Fruit fly (Drosophila melanogaster) whole organism, embryonic: Measurements from ENCODE around the gene RhoGAP93B.

Experiments used
- Adf1 ChIP-seq: fragments of 200-800 bp; sonication (Bioruptor generic); IDR thresholded peaks from 2 replicates; pipeline ENCODE4 v1.3.6; 2022; ENCODE audit warnings: missing biosample characterization, missing genetic modification characterization
- B-H1 ChIP-seq: fragments of 200-800 bp; sonication (Bioruptor generic); IDR thresholded peaks from 3 replicates; pipeline ENCODE4 v1.3.6; 2022; ENCODE audit warnings: missing biosample characterization, missing genetic modification characterization
- BEAF-32 ChIP-seq: fragments of 200-800 bp; sonication (Bioruptor generic); optimal IDR thresholded peaks from 3 replicates; lab custom pipeline; 2017; ENCODE audit warnings: missing biosample characterization, missing genetic modification characterization, mild to moderate bottlenecking, moderate library complexity, missing genetic modification reagents
- Bdp1 ChIP-seq: fragments of 200-800 bp; sonication (Bioruptor generic); optimal IDR thresholded peaks from 3 replicates; lab custom pipeline; 2016; ENCODE audit warnings: missing biosample characterization, missing genetic modification characterization
- CG10462 ChIP-seq: fragments of 200-800 bp; sonication (Bioruptor generic); optimal IDR thresholded peaks from 2 replicates; lab custom pipeline; 2016; ENCODE audit warnings: missing biosample characterization, missing genetic modification characterization
- CG10654 ChIP-seq: fragments of 200-800 bp; sonication (Bioruptor generic); optimal IDR thresholded peaks from 2 replicates; lab custom pipeline; 2016; ENCODE audit warnings: missing biosample characterization, missing genetic modification characterization
- CG10979 ChIP-seq: fragments of 200-800 bp; sonication (Bioruptor generic); optimal IDR thresholded peaks from 2 replicates; lab custom pipeline; 2018; ENCODE audit warnings: missing biosample characterization, mild to moderate bottlenecking, missing genetic modification characterization, moderate library complexity
- CG12659 ChIP-seq: fragments of 200-800 bp; sonication (Bioruptor generic); optimal IDR thresholded peaks from 3 replicates; lab custom pipeline; 2017; ENCODE audit warnings: mild to moderate bottlenecking, missing biosample characterization, missing genetic modification reagents, missing genetic modification characterization
- CG14441 ChIP-seq: fragments of 200-800 bp; sonication (Bioruptor generic); IDR thresholded peaks from 2 replicates; pipeline ENCODE4 v1.3.6; 2022; ENCODE audit warnings: missing biosample characterization, missing genetic modification characterization
- CG17186 ChIP-seq: fragments of 200-800 bp; sonication (Bioruptor generic); optimal IDR thresholded peaks from 3 replicates; lab custom pipeline; 2017; ENCODE audit warnings: missing biosample characterization, missing genetic modification reagents, missing genetic modification characterization
- CG17328 ChIP-seq: fragments of 200-800 bp; sonication (Bioruptor generic); IDR thresholded peaks from 2 replicates; pipeline ENCODE4 v1.3.6; 2022; ENCODE audit warnings: missing biosample characterization, missing genetic modification characterization
- CG7357 ChIP-seq: fragments of 200-800 bp; sonication (Bioruptor generic); IDR thresholded peaks from 3 replicates; pipeline ENCODE4 v1.3.6; 2022; ENCODE audit warnings: missing biosample characterization, missing genetic modification characterization
- CG9727 ChIP-seq: fragments of 200-800 bp; sonication (Bioruptor generic); optimal IDR thresholded peaks from 3 replicates; lab custom pipeline; 2017; ENCODE audit warnings: missing biosample characterization, mild to moderate bottlenecking, missing genetic modification characterization
- Chrac-16 ChIP-seq: fragments of 200-800 bp; sonication (Bioruptor generic); optimal IDR thresholded peaks from 3 replicates; lab custom pipeline; 2016; ENCODE audit warnings: missing biosample characterization, missing genetic modification characterization
- Dad ChIP-seq: fragments of 200-800 bp; sonication (Bioruptor generic); optimal IDR thresholded peaks from 3 replicates; lab custom pipeline; 2016; ENCODE audit warnings: missing biosample characterization, missing genetic modification characterization
- Dbx ChIP-seq: fragments of 200-800 bp; sonication (Bioruptor generic); IDR thresholded peaks from 3 replicates; pipeline ENCODE4 v1.3.6; 2022; ENCODE audit warnings: missing biosample characterization, missing genetic modification characterization
- Dip3 ChIP-seq: fragments of 200-800 bp; sonication (Bioruptor generic); optimal IDR thresholded peaks from 3 replicates; lab custom pipeline; 2016; ENCODE audit warnings: missing biosample characterization, missing genetic modification characterization
- Dll ChIP-seq: fragments of 200-800 bp; sonication (Bioruptor generic); IDR thresholded peaks from 4 replicates; pipeline ENCODE4 v1.3.6; 2022; ENCODE audit warnings: missing biosample characterization, missing genetic modification characterization; ENCODE audit not compliant: partially characterized antibody
- Doc2 ChIP-seq: fragments of 200-800 bp; sonication (Bioruptor generic); IDR thresholded peaks from 2 replicates; pipeline ENCODE4 v1.3.6; 2022; ENCODE audit warnings: missing biosample characterization, missing genetic modification characterization
- Dp ChIP-seq: fragments of 200-800 bp; sonication (Bioruptor generic); optimal IDR thresholded peaks from 2 replicates; lab custom pipeline; 2018; ENCODE audit warnings: missing biosample characterization, mild to moderate bottlenecking, missing genetic modification characterization, moderate library complexity
- HLH4C ChIP-seq: fragments of 200-800 bp; sonication (Bioruptor generic); IDR thresholded peaks from 3 replicates; pipeline ENCODE4 v1.3.6; 2022; ENCODE audit warnings: missing biosample characterization, missing genetic modification characterization; ENCODE audit not compliant: partially characterized antibody
- Lim3 ChIP-seq: fragments of 200-800 bp; sonication (Bioruptor generic); IDR thresholded peaks from 2 replicates; pipeline ENCODE4 v1.3.6; 2022; ENCODE audit warnings: missing biosample characterization, missing genetic modification characterization
- Mes4 ChIP-seq: fragments of 200-800 bp; sonication (Bioruptor generic); optimal IDR thresholded peaks from 2 replicates; lab custom pipeline; 2016; ENCODE audit warnings: missing biosample characterization, missing genetic modification characterization
- Myb ChIP-seq: fragments of 200-800 bp; sonication (Bioruptor generic); optimal IDR thresholded peaks from 2 replicates; lab custom pipeline; 2016; ENCODE audit warnings: missing biosample characterization, missing genetic modification characterization
- Rfx ChIP-seq: fragments of 200-800 bp; sonication (Bioruptor generic); IDR thresholded peaks from 2 replicates; pipeline ENCODE4 v1.3.6; 2022; ENCODE audit warnings: missing biosample characterization, missing genetic modification characterization
- Ssrp ChIP-seq: fragments of 200-800 bp; sonication (Bioruptor generic); optimal IDR thresholded peaks from 2 replicates; lab custom pipeline; 2018; ENCODE audit warnings: missing biosample characterization, mild to moderate bottlenecking, missing genetic modification characterization, moderate library complexity
- Xbp1 ChIP-seq: fragments of 200-800 bp; sonication (Bioruptor generic); optimal IDR thresholded peaks from 3 replicates; lab custom pipeline; 2016; ENCODE audit warnings: missing biosample characterization, mild to moderate bottlenecking, missing genetic modification characterization
- ap ChIP-seq: fragments of 200-800 bp; sonication (Bioruptor generic); IDR thresholded peaks from 2 replicates; pipeline ENCODE4 v1.3.6; 2022; ENCODE audit warnings: missing biosample characterization, missing genetic modification characterization
- bcd ChIP-seq: fragments of 200-800 bp; sonication (Bioruptor generic); optimal IDR thresholded peaks from 2 replicates; lab custom pipeline; 2017; ENCODE audit warnings: missing biosample characterization, mild to moderate bottlenecking, missing genetic modification characterization
- chif ChIP-seq, 2 experiments: fragments of 200-800 bp; sonication (Bioruptor generic); optimal IDR thresholded peaks; 3 replicates each; lab custom pipeline; 2016; ENCODE audit warnings: missing biosample characterization in 2 of 2, missing genetic modification characterization in 2 of 2
- chinmo ChIP-seq: fragments of 200-800 bp; sonication (Bioruptor generic); IDR thresholded peaks from 4 replicates; pipeline ENCODE4 v1.3.6; 2022; ENCODE audit warnings: missing biosample characterization, missing genetic modification characterization; ENCODE audit not compliant: partially characterized antibody
- crol ChIP-seq: fragments of 200-800 bp; sonication (Bioruptor generic); IDR thresholded peaks from 2 replicates; pipeline ENCODE4 v1.3.6; 2022; ENCODE audit warnings: missing biosample characterization, missing genetic modification characterization
- fd3F ChIP-seq: fragments of 200-800 bp; sonication (Bioruptor generic); optimal IDR thresholded peaks from 2 replicates; lab custom pipeline; 2018; ENCODE audit warnings: missing biosample characterization, mild to moderate bottlenecking, missing genetic modification characterization, moderate library complexity
- fu2 ChIP-seq: fragments of 200-800 bp; sonication (Bioruptor generic); optimal IDR thresholded peaks from 2 replicates; lab custom pipeline; 2016; ENCODE audit warnings: missing biosample characterization, missing genetic modification characterization
- gro ChIP-seq: fragments of 200-800 bp; sonication (Bioruptor generic); optimal IDR thresholded peaks from 2 replicates; lab custom pipeline; 2016; ENCODE audit warnings: missing biosample characterization, missing genetic modification characterization
- gsb-n ChIP-seq: fragments of 200-800 bp; sonication (Bioruptor generic); optimal IDR thresholded peaks from 3 replicates; lab custom pipeline; 2018; ENCODE audit warnings: missing biosample characterization, mild to moderate bottlenecking, missing genetic modification characterization
- hb ChIP-seq: fragments of 200-800 bp; sonication (Bioruptor generic); IDR thresholded peaks from 3 replicates; pipeline ENCODE4 v1.3.6; 2022; ENCODE audit warnings: missing biosample characterization, missing genetic modification characterization; ENCODE audit not compliant: partially characterized antibody
- knrl ChIP-seq: fragments of 200-800 bp; sonication (Bioruptor generic); IDR thresholded peaks from 3 replicates; pipeline ENCODE4 v1.3.6; 2022; ENCODE audit warnings: missing biosample characterization, missing genetic modification characterization; ENCODE audit not compliant: partially characterized antibody
- lilli ChIP-seq: fragments of 200-800 bp; sonication (Bioruptor generic); optimal IDR thresholded peaks from 3 replicates; lab custom pipeline; 2016; ENCODE audit warnings: missing biosample characterization, missing genetic modification characterization
- nerfin-2 ChIP-seq: fragments of 200-800 bp; sonication (Bioruptor generic); IDR thresholded peaks from 2 replicates; pipeline ENCODE4 v1.3.6; 2022; ENCODE audit warnings: missing biosample characterization, missing genetic modification characterization; ENCODE audit not compliant: partially characterized antibody
- otp ChIP-seq: fragments of 200-800 bp; sonication (Bioruptor generic); IDR thresholded peaks from 3 replicates; pipeline ENCODE4, ENCODE4 v1.3.6; 2022; ENCODE audit warnings: missing biosample characterization, missing genetic modification characterization
- prd ChIP-seq, 3 experiments: fragments of >200 bp in 2 of 3; fragments of 200-800 bp in 1 of 3; sonication (Bioruptor generic) in 1 of 3; optimal IDR thresholded peaks in 2 of 3; IDR thresholded peaks in 1 of 3; 2 replicates in 2 of 3; 3 replicates in 1 of 3; pipeline versions ENCODE4 v1.3.6 to Lab custom; 2017 to 2022; ENCODE audit warnings: missing biosample characterization in 1 of 3, missing genetic modification characterization in 1 of 3
- rib ChIP-seq: fragments of 200-800 bp; sonication (Bioruptor generic); IDR thresholded peaks from 2 replicates; pipeline ENCODE4 v1.3.6; 2022; ENCODE audit warnings: missing biosample characterization, missing genetic modification characterization
- shn ChIP-seq: fragments of 200-800 bp; sonication (Bioruptor generic); optimal IDR thresholded peaks from 3 replicates; lab custom pipeline; 2016; ENCODE audit warnings: missing biosample characterization, missing genetic modification characterization
- sna ChIP-seq: fragments of 200-800 bp; sonication (Bioruptor generic); IDR thresholded peaks from 2 replicates; pipeline ENCODE4 v1.3.6; 2022; ENCODE audit warnings: missing biosample characterization, missing genetic modification characterization; ENCODE audit not compliant: partially characterized antibody
- ssp ChIP-seq: fragments of 200-800 bp; sonication (Bioruptor generic); IDR thresholded peaks from 2 replicates; pipeline ENCODE4 v1.3.6; 2022; ENCODE audit warnings: missing biosample characterization, missing genetic modification characterization
- unc-4 ChIP-seq: fragments of 200-800 bp; sonication (Bioruptor generic); IDR thresholded peaks from 2 replicates; pipeline ENCODE4 v1.3.6; 2022; ENCODE audit warnings: missing biosample characterization, missing genetic modification characterization; ENCODE audit not compliant: partially characterized antibody

RhoGAP93B gene

dm6 chr3R:21124225-21124624, 26.6 kb upstream of the RhoGAP93B start:
- 0 out of 4 replicates have a peak, but pooled peaks have one; percentile 58 for TF ChIP-seq chinmo (GFP tag; lab: Robert Waterston, UW)
- no peak for TF ChIP-seq CG10979 (tag; lab: Kevin White, UChicago)
- peak; percentile 58 for TF ChIP-seq crol (GFP tag; lab: Robert Waterston, UW)
- TF ChIP-seq gsb-n: peak; percentile 35

dm6 chr3R:21118784-21119183, 21.2 kb upstream of the RhoGAP93B start, which contains the start of gene Bdbt:
TSS of gene Bdbt (minus strand) at chr3R:21118856.
- TF ChIP-seq ssp: peak; percentile 95
- peak; percentile 25 for TF ChIP-seq BEAF-32 (GFP tag; lab: Kevin White, UChicago)
- peak; percentile 60; the same call in 3 of the 4 replicates for TF ChIP-seq Dll
- peak; percentile 47 for TF ChIP-seq CG12659 (GFP tag; lab: Kevin White, UChicago)
- peak; percentile 16 for TF ChIP-seq CG17186 (GFP tag; lab: Kevin White, UChicago)
- peak; percentile 11 for TF ChIP-seq CG10654 (GFP tag; lab: Kevin White, UChicago)
- TF ChIP-seq rib (GFP tag; lab: Robert Waterston, UW): peak; percentile 42; the same call in 1 of the 2 replicates
- TF ChIP-seq CG9727: peak; percentile 8
- 0 out of 2 replicates have a peak, but pooled peaks have one; percentile 31 for TF ChIP-seq CG17328 (GFP tag; lab: Robert Waterston, UW)
- TF ChIP-seq Bdp1 (GFP tag; lab: Kevin White, UChicago): no peak
- no peak for TF ChIP-seq Doc2 (GFP tag; lab: Robert Waterston, UW)
- TF ChIP-seq shn: no peak
- 0 out of 3 replicates have a peak, but pooled peaks have one; percentile 55 for TF ChIP-seq Dbx
- peak; percentile 39 for TF ChIP-seq Dp (GFP tag; lab: Kevin White, UChicago)
- TF ChIP-seq Mes4 (GFP tag; lab: Kevin White, UChicago): no peak
- TF ChIP-seq knrl (GFP tag; lab: Robert Waterston, UW): peak; percentile 54; the same call in 2 of the 3 replicates
- peak; percentile 65 for TF ChIP-seq lilli (GFP tag; lab: Kevin White, UChicago)
- peak; percentile 40 for TF ChIP-seq fu2 (GFP tag; lab: Kevin White, UChicago)
- no peak for TF ChIP-seq Adf1 (GFP tag; lab: Robert Waterston, UW)
- TF ChIP-seq hb (GFP tag; lab: Robert Waterston, UW): peak; percentile 89
- peak; percentile 98 for TF ChIP-seq HLH4C (GFP tag; lab: Robert Waterston, UW)
- TF ChIP-seq Myb (GFP tag; lab: Kevin White, UChicago): peak; percentile 7
- peak; percentile 29; the same call in 1 of the 3 replicates for TF ChIP-seq otp (GFP tag; lab: Robert Waterston, UW)
- TF ChIP-seq bcd (GFP tag; lab: Kevin White, UChicago): peak; percentile 43
- no peak for TF ChIP-seq prd (optimal IDR thresholded peaks at IDR 0.05; lab: Kevin White, UChicago)
- TF ChIP-seq prd (GFP tag; IDR thresholded peaks at IDR 0.05; lab: Robert Waterston, UW): peak; percentile 14; the same call in 1 of the 3 replicates
- peak; percentile 25; the same call in 1 of the 2 replicates for TF ChIP-seq Rfx (GFP tag; lab: Robert Waterston, UW)
- peak; percentile 49; the same call in 1 of the 2 replicates for TF ChIP-seq CG14441 (GFP tag; lab: Robert Waterston, UW)
- peak in 1 of 2 experiments; percentile 25 for TF ChIP-seq chif (GFP tag; optimal IDR thresholded peaks at IDR 0.05; lab: Kevin White, UChicago)
- no peak for TF ChIP-seq CG10462
- peak; percentile 96 for TF ChIP-seq nerfin-2
- TF ChIP-seq B-H1: 0 out of 3 replicates have a peak, but pooled peaks have one; percentile 20
- TF ChIP-seq Dad: peak; percentile 14
- peak; percentile 67 for TF ChIP-seq sna (GFP tag; lab: Robert Waterston, UW)
- TF ChIP-seq Chrac-16 (GFP tag; lab: Kevin White, UChicago): peak; percentile 9
- TF ChIP-seq Lim3 (GFP tag; lab: Robert Waterston, UW): no peak
- peak; percentile 55 for TF ChIP-seq Dip3
- peak; percentile 53 for TF ChIP-seq unc-4 (GFP tag; lab: Robert Waterston, UW)
- TF ChIP-seq gro (GFP tag; lab: Kevin White, UChicago): peak; percentile 60
- peak; percentile 53 for TF ChIP-seq Xbp1 (GFP tag; lab: Kevin White, UChicago)
- TF ChIP-seq CG7357 (GFP tag; lab: Robert Waterston, UW): peak; percentile 91
- 0 out of 2 replicates have a peak, but pooled peaks have one; percentile 21 for TF ChIP-seq ap (GFP tag; lab: Robert Waterston, UW)
- peak; percentile 32 for TF ChIP-seq Ssrp (tag; lab: Kevin White, UChicago)
- TF ChIP-seq fd3F (GFP tag; lab: Kevin White, UChicago): no peak
